Fruit fly (Drosophila melanogaster) whole organism, embryonic: ENCODE results near the gene CG42699.

ENCODE experiments used
- B-H1 ChIP-seq: fragments of 200-800 bp; sonication (Bioruptor generic); IDR thresholded peaks from 3 replicates; pipeline ENCODE4 v1.3.6; 2022; ENCODE audit warnings: missing biosample characterization, missing genetic modification characterization
- CG10543 ChIP-seq: fragments of 200-800 bp; sonication (Bioruptor generic); optimal IDR thresholded peaks from 3 replicates; lab custom pipeline; 2017; ENCODE audit warnings: missing biosample characterization, mild to moderate bottlenecking, missing genetic modification characterization, moderate library complexity
- CG11085 ChIP-seq: fragments of 200-800 bp; sonication (Bioruptor generic); IDR thresholded peaks from 2 replicates; pipeline ENCODE4 v1.3.6; 2022; ENCODE audit warnings: missing biosample characterization, missing genetic modification characterization
- CG11695 ChIP-seq: fragments of 200-800 bp; sonication (Bioruptor generic); IDR thresholded peaks from 3 replicates; pipeline ENCODE4 v1.3.6; 2022; ENCODE audit warnings: missing biosample characterization, missing genetic modification characterization
- CG11723 ChIP-seq: fragments of 200-800 bp; sonication (Bioruptor generic); optimal IDR thresholded peaks from 2 replicates; lab custom pipeline; 2017; ENCODE audit warnings: missing biosample characterization, mild to moderate bottlenecking, missing genetic modification characterization
- CG12219 ChIP-seq: fragments of 200-800 bp; sonication (Bioruptor generic); optimal IDR thresholded peaks from 3 replicates; lab custom pipeline; 2018; ENCODE audit warnings: missing biosample characterization, mild to moderate bottlenecking, missing genetic modification characterization
- CG12236 ChIP-seq: fragments of 200-800 bp; sonication (Bioruptor generic); optimal IDR thresholded peaks from 2 replicates; lab custom pipeline; 2016; ENCODE audit warnings: missing biosample characterization, missing genetic modification characterization
- CG13123 ChIP-seq: fragments of 200-800 bp; sonication (Bioruptor generic); optimal IDR thresholded peaks from 2 replicates; lab custom pipeline; 2016; ENCODE audit warnings: missing biosample characterization, missing genetic modification characterization
- CG13775 ChIP-seq: fragments of 200-800 bp; sonication (Bioruptor generic); optimal IDR thresholded peaks from 3 replicates; lab custom pipeline; 2017; ENCODE audit warnings: missing biosample characterization, mild to moderate bottlenecking, missing genetic modification characterization
- CG15479 ChIP-seq: fragments of 200-800 bp; sonication (Bioruptor generic); optimal IDR thresholded peaks from 3 replicates; lab custom pipeline; 2019; ENCODE audit warnings: missing biosample characterization, mild to moderate bottlenecking, missing genetic modification characterization, moderate library complexity
- CG15514 ChIP-seq: fragments of 200-800 bp; sonication (Bioruptor generic); optimal IDR thresholded peaks from 3 replicates; lab custom pipeline; 2017; ENCODE audit warnings: missing biosample characterization, missing genetic modification characterization, mild to moderate bottlenecking, moderate library complexity, missing genetic modification reagents
- CG17186 ChIP-seq: fragments of 200-800 bp; sonication (Bioruptor generic); optimal IDR thresholded peaks from 3 replicates; lab custom pipeline; 2017; ENCODE audit warnings: missing biosample characterization, missing genetic modification reagents, missing genetic modification characterization
- CG31365 ChIP-seq: fragments of 200-800 bp; sonication (Bioruptor generic); optimal IDR thresholded peaks from 2 replicates; lab custom pipeline; 2018; ENCODE audit warnings: missing biosample characterization, mild to moderate bottlenecking, missing genetic modification characterization
- CG32532 ChIP-seq: fragments of 200-800 bp; sonication (Bioruptor generic); IDR thresholded peaks from 2 replicates; pipeline ENCODE4 v1.3.6; 2022; ENCODE audit warnings: missing biosample characterization, missing genetic modification characterization
- CG32772 ChIP-seq: fragments of 200-800 bp; sonication (Bioruptor generic); IDR thresholded peaks from 2 replicates; pipeline ENCODE4 v1.3.6; 2022; ENCODE audit warnings: missing biosample characterization, missing genetic modification characterization
- CG34422 ChIP-seq: fragments of 200-800 bp; sonication (Bioruptor generic); IDR thresholded peaks from 3 replicates; pipeline ENCODE4 v1.3.6; 2022; ENCODE audit warnings: missing biosample characterization, missing genetic modification characterization
- CG4617 ChIP-seq: fragments of 200-800 bp; sonication (Bioruptor generic); optimal IDR thresholded peaks from 3 replicates; lab custom pipeline; 2016; ENCODE audit warnings: missing biosample characterization, missing genetic modification characterization, borderline replicate concordance
- CG6765 ChIP-seq: fragments of 200-800 bp; sonication (Bioruptor generic); optimal IDR thresholded peaks from 3 replicates; lab custom pipeline; 2017; ENCODE audit warnings: missing biosample characterization, mild to moderate bottlenecking, missing genetic modification characterization
- CG7839 ChIP-seq: fragments of 200-800 bp; sonication (Bioruptor generic); optimal IDR thresholded peaks from 3 replicates; lab custom pipeline; 2018; ENCODE audit warnings: missing biosample characterization, mild to moderate bottlenecking, missing genetic modification characterization, moderate library complexity
- CG9876 ChIP-seq: fragments of 200-800 bp; sonication (Bioruptor generic); optimal IDR thresholded peaks from 2 replicates; lab custom pipeline; 2016; ENCODE audit warnings: missing biosample characterization, missing genetic modification characterization
- CkIIα-i1 ChIP-seq: fragments of 200-800 bp; sonication (Bioruptor generic); IDR thresholded peaks from 2 replicates; pipeline ENCODE4 v1.3.6; 2022; ENCODE audit warnings: missing biosample characterization, missing genetic modification characterization
- Dp ChIP-seq: fragments of 200-800 bp; sonication (Bioruptor generic); optimal IDR thresholded peaks from 2 replicates; lab custom pipeline; 2018; ENCODE audit warnings: missing biosample characterization, mild to moderate bottlenecking, missing genetic modification characterization, moderate library complexity
- HLH4C ChIP-seq: fragments of 200-800 bp; sonication (Bioruptor generic); IDR thresholded peaks from 3 replicates; pipeline ENCODE4 v1.3.6; 2022; ENCODE audit warnings: missing biosample characterization, missing genetic modification characterization; ENCODE audit not compliant: partially characterized antibody
- HmgZ ChIP-seq: fragments of 200-800 bp; sonication (Bioruptor generic); optimal IDR thresholded peaks from 2 replicates; lab custom pipeline; 2018; ENCODE audit warnings: missing biosample characterization, mild to moderate bottlenecking, missing genetic modification characterization
- MBD-R2 ChIP-seq: fragments of 200-800 bp; sonication (Bioruptor generic); IDR thresholded peaks from 2 replicates; pipeline ENCODE4 v1.3.6; 2022; ENCODE audit warnings: missing biosample characterization, missing genetic modification characterization
- Opbp ChIP-seq: fragments of 200-800 bp; sonication (Bioruptor generic); IDR thresholded peaks from 3 replicates; pipeline ENCODE4 v1.3.6; 2022; ENCODE audit warnings: missing biosample characterization, missing genetic modification characterization; ENCODE audit not compliant: partially characterized antibody
- Optix ChIP-seq: fragments of 200-800 bp; sonication (Bioruptor generic); IDR thresholded peaks from 3 replicates; pipeline ENCODE4 v1.3.6; 2022; ENCODE audit warnings: missing biosample characterization, missing genetic modification characterization
- Sry-β ChIP-seq: fragments of 200-800 bp; sonication (Bioruptor generic); optimal IDR thresholded peaks from 2 replicates; lab custom pipeline; 2018; ENCODE audit warnings: missing biosample characterization, mild to moderate bottlenecking, missing genetic modification characterization, moderate library complexity
- ab ChIP-seq: fragments of 200-800 bp; sonication (Bioruptor generic); optimal IDR thresholded peaks from 2 replicates; lab custom pipeline; 2016; ENCODE audit warnings: missing biosample characterization, missing genetic modification characterization
- ap ChIP-seq: fragments of 200-800 bp; sonication (Bioruptor generic); IDR thresholded peaks from 2 replicates; pipeline ENCODE4 v1.3.6; 2022; ENCODE audit warnings: missing biosample characterization, missing genetic modification characterization
- corto ChIP-seq: fragments of 200-800 bp; sonication (Bioruptor generic); optimal IDR thresholded peaks from 2 replicates; lab custom pipeline; 2016; ENCODE audit warnings: missing biosample characterization, mild to moderate bottlenecking, missing genetic modification characterization, moderate library complexity
- crc ChIP-seq: fragments of 200-800 bp; sonication (Bioruptor generic); optimal IDR thresholded peaks from 2 replicates; lab custom pipeline; 2016; ENCODE audit warnings: missing biosample characterization, missing genetic modification characterization
- esg ChIP-seq: fragments of 200-800 bp; sonication (Bioruptor generic); conservative IDR thresholded peaks from 2 replicates; pipeline ENCODE4 v1.3.6; 2022; ENCODE audit warnings: missing biosample characterization, missing genetic modification characterization
- fd102C ChIP-seq: fragments of 200-800 bp; sonication (Bioruptor generic); optimal IDR thresholded peaks from 2 replicates; lab custom pipeline; 2018; ENCODE audit warnings: missing biosample characterization, mild to moderate bottlenecking, missing genetic modification characterization, moderate library complexity
- grau ChIP-seq: fragments of 200-800 bp; optimal IDR thresholded peaks from 3 replicates; lab custom pipeline; 2019; ENCODE audit warnings: missing biosample characterization, mild to moderate bottlenecking, missing genetic modification characterization, moderate library complexity
- h ChIP-seq: fragments of >200 bp; optimal IDR thresholded peaks from 2 replicates; lab custom pipeline; 2017
- hkb ChIP-seq, 2 experiments: fragments of 200-800 bp in 1 of 2; fragments of >200 bp in 1 of 2; sonication (Bioruptor generic) in 1 of 2; IDR thresholded peaks in 1 of 2; optimal IDR thresholded peaks in 1 of 2; 2 replicates each; pipeline versions ENCODE4 v1.3.6 to Lab custom; 2017 to 2022; ENCODE audit warnings: missing biosample characterization in 1 of 2, missing genetic modification characterization in 1 of 2
- insv ChIP-seq, 2 experiments: fragments of 200-800 bp; sonication (Bioruptor generic); optimal IDR thresholded peaks; 3 replicates each; lab custom pipeline; 2016 to 2018; ENCODE audit warnings: missing biosample characterization in 2 of 2, missing genetic modification characterization in 2 of 2
- lmd ChIP-seq: fragments of 200-800 bp; sonication (Bioruptor generic); IDR thresholded peaks from 2 replicates; pipeline ENCODE4 v1.3.6; 2022; ENCODE audit warnings: missing biosample characterization, missing genetic modification characterization
- org-1 ChIP-seq: fragments of 200-800 bp; sonication (Bioruptor generic); optimal IDR thresholded peaks from 2 replicates; lab custom pipeline; 2017; ENCODE audit warnings: missing biosample characterization, missing genetic modification characterization
- pho ChIP-seq: fragments of 200-800 bp; sonication (Bioruptor generic); optimal IDR thresholded peaks from 2 replicates; lab custom pipeline; 2016; ENCODE audit warnings: missing biosample characterization, missing genetic modification characterization
- pros ChIP-seq: fragments of 200-800 bp; sonication (Bioruptor generic); optimal IDR thresholded peaks from 3 replicates; lab custom pipeline; 2019; ENCODE audit warnings: missing biosample characterization, mild to moderate bottlenecking, missing genetic modification characterization, moderate library complexity
- ranshi ChIP-seq: fragments of 200-800 bp; sonication (Bioruptor generic); IDR thresholded peaks from 2 replicates; pipeline ENCODE4 v1.3.6; 2022; ENCODE audit warnings: missing biosample characterization, missing genetic modification characterization
- sens ChIP-seq: fragments of 200-800 bp; sonication (Bioruptor generic); peaks from one replicate; lab custom pipeline; 2016; ENCODE audit warnings: missing biosample characterization, missing genetic modification characterization
- sisA ChIP-seq: fragments of 200-800 bp; sonication (Bioruptor generic); IDR thresholded peaks from 2 replicates; pipeline ENCODE4 v1.3.6; 2022; ENCODE audit warnings: missing biosample characterization, missing genetic modification characterization
- sna ChIP-seq: fragments of 200-800 bp; sonication (Bioruptor generic); IDR thresholded peaks from 2 replicates; pipeline ENCODE4 v1.3.6; 2022; ENCODE audit warnings: missing biosample characterization, missing genetic modification characterization; ENCODE audit not compliant: partially characterized antibody
- tll ChIP-seq, 2 experiments: fragments of 200-800 bp in 1 of 2; fragments of >200 bp in 1 of 2; sonication (Bioruptor generic) in 1 of 2; optimal IDR thresholded peaks; 2 replicates each; lab custom pipeline; 2017 to 2019; ENCODE audit warnings: missing biosample characterization in 2 of 2, missing genetic modification characterization in 2 of 2, mild to moderate bottlenecking in 1 of 2, moderate library complexity in 1 of 2
- toy ChIP-seq: fragments of 200-800 bp; sonication (Bioruptor generic); IDR thresholded peaks from 2 replicates; pipeline ENCODE4 v1.3.6; 2022; ENCODE audit warnings: missing biosample characterization, missing genetic modification characterization
- trh ChIP-seq: fragments of 200-800 bp; sonication (Bioruptor generic); optimal IDR thresholded peaks from 2 replicates; lab custom pipeline; 2016; ENCODE audit warnings: missing biosample characterization, missing genetic modification characterization
- yki ChIP-seq: fragments of >200 bp; optimal IDR thresholded peaks from 3 replicates; lab custom pipeline; 2018

The CG42699 gene

DNA sequence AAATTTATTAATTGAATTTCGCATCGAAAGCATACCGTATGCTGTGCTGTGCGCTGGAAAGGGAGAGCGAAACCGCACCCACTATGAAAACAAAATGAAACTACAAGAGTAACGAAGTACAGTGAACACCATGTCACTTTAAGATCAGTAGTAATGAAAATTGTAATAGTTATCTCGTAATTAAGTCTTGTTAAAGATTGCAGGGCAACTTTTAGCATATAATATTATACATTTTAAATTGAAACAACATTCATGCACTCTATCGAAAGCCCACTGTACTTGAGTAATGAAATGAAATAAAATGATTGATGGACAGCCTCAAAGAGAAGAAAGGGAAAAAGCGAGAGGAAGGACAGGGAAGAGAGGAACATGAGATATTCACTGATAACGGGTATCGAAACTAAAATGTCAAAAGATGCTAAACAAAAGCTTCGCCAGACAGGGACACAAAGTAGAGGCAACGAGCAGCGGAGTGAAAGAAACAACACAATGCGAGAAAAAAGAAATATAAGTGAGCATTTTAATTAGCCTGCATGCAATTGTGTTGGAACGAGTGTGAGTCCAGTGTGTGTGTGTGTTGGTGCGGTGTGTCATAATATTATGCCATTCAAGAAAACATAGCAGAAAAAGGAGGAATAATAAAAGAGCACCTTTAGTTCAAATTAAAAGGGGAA lies 28.9 kb upstream of the CG42699 start (continued):
- peak; percentile 74 for TF ChIP-seq org-1 (GFP tag; lab: Kevin White, UChicago)
- peak; percentile 70 for TF ChIP-seq ap (GFP tag; lab: Robert Waterston, UW)
- TF ChIP-seq yki: no peak
- no peak for TF ChIP-seq sna (GFP tag; lab: Robert Waterston, UW)
- no peak for TF ChIP-seq HLH4C
- peak; percentile 65 for TF ChIP-seq HmgZ (tag; lab: Kevin White, UChicago)
- no peak for TF ChIP-seq trh
- peak; percentile 44 for TF ChIP-seq CG13775
- no peak for TF ChIP-seq CG15479
- no peak for TF ChIP-seq Sry-β (GFP tag; lab: Kevin White, UChicago)
- TF ChIP-seq lmd (GFP tag; lab: Robert Waterston, UW): peak; percentile 80
- peak; percentile 86 for TF ChIP-seq CG7839
- peak; percentile 51 for TF ChIP-seq CG12219 (GFP tag; lab: Kevin White, UChicago)
- peak; percentile 73 for TF ChIP-seq ranshi (GFP tag; lab: Robert Waterston, UW)
- no peak for TF ChIP-seq Opbp (GFP tag; lab: Robert Waterston, UW)
- TF ChIP-seq CG15514 (GFP tag; lab: Kevin White, UChicago): peak; percentile 58
- no peak for TF ChIP-seq Dp (GFP tag; lab: Kevin White, UChicago)
- peak; percentile 7 for TF ChIP-seq CG31365
- no peak for TF ChIP-seq fd102C
- no peak for TF ChIP-seq tll (GFP tag; optimal IDR thresholded peaks at IDR 0.05; lab: Kevin White, UChicago)
- TF ChIP-seq CG12236 (GFP tag; lab: Kevin White, UChicago): peak; percentile 15
- TF ChIP-seq B-H1 (GFP tag; lab: Robert Waterston, UW): peak; percentile 70
- no peak for TF ChIP-seq CkIIα-i1 (GFP tag; lab: Robert Waterston, UW)
- TF ChIP-seq esg: peak; percentile 76
- TF ChIP-seq pho (GFP tag; lab: Kevin White, UChicago): peak; percentile 50
- TF ChIP-seq CG6765 (GFP tag; lab: Kevin White, UChicago): no peak
- peak; percentile 27 for TF ChIP-seq CG10543 (GFP tag; lab: Kevin White, UChicago)
- TF ChIP-seq CG11085 (GFP tag; lab: Robert Waterston, UW): peak; percentile 54
- peak; percentile 75 for TF ChIP-seq sisA (GFP tag; lab: Robert Waterston, UW)
- peak; percentile 96 for TF ChIP-seq sens
- peak; percentile 95 for TF ChIP-seq grau (tag; lab: Kevin White, UChicago)
- TF ChIP-seq insv (GFP tag; optimal IDR thresholded peaks at IDR 0.05; lab: Kevin White, UChicago): no peak
- no peak for TF ChIP-seq CG17186 (GFP tag; lab: Kevin White, UChicago)
- no peak for TF ChIP-seq CG4617 (GFP tag; lab: Kevin White, UChicago)
- TF ChIP-seq pros: no peak
- TF ChIP-seq ab (GFP tag; lab: Kevin White, UChicago): no peak
- TF ChIP-seq CG13123 (GFP tag; lab: Kevin White, UChicago): peak; percentile 14
- peak; percentile 81 for TF ChIP-seq CG34422 (GFP tag; lab: Robert Waterston, UW)
- TF ChIP-seq MBD-R2 (GFP tag; lab: Robert Waterston, UW): peak; percentile 47; the same call in 1 of the 2 replicates
- TF ChIP-seq CG11723 (GFP tag; lab: Kevin White, UChicago): peak; percentile 67
- no peak for TF ChIP-seq hkb (optimal IDR thresholded peaks at IDR 0.05; lab: Kevin White, UChicago)
- TF ChIP-seq hkb (GFP tag; IDR thresholded peaks at IDR 0.05; lab: Robert Waterston, UW): peak; percentile 76
- peak; percentile 24 for TF ChIP-seq crc (GFP tag; lab: Kevin White, UChicago)
- peak; percentile 74 for TF ChIP-seq CG11695 (GFP tag; lab: Robert Waterston, UW)
- peak; percentile 82 for TF ChIP-seq CG32532 (GFP tag; lab: Robert Waterston, UW)
- no peak for TF ChIP-seq h (lab: Kevin White, UChicago)
- no peak for TF ChIP-seq Optix
- peak; percentile 72 for TF ChIP-seq CG32772
- peak; percentile 37; the same call in 1 of the 2 replicates for TF ChIP-seq toy (GFP tag; lab: Robert Waterston, UW)
- TF ChIP-seq CG9876: no peak
- TF ChIP-seq corto (GFP tag; lab: Kevin White, UChicago): peak; percentile 51
